Worm (Caenorhabditis elegans) whole organism, L1 larva: ENCODE data around the gene F23F12.13.

ENCODE experiments used
- ces-1 ChIP-seq: fragments of 150-350 bp; optimal IDR thresholded peaks from 2 replicates; lab custom pipeline; 2014; ENCODE audit warnings: missing biosample characterization, missing genetic modification reagents, missing genetic modification characterization
- egl-13 ChIP-seq: sonication (generic microtip); optimal IDR thresholded peaks from 2 replicates; lab custom pipeline; 2016; ENCODE audit warnings: missing genotype, missing genetic modification reagents, missing genetic modification characterization, missing compliant biosample characterization
- elt-3 ChIP-seq, 6 experiments: fragments of 150-350 bp in 1 of 6; sonication (generic microtip); optimal IDR thresholded peaks; 2 replicates each; lab custom pipeline; 2017 to 2018; ENCODE audit warnings: missing biosample characterization in 6 of 6, missing genetic modification characterization in 6 of 6, inconsistent platforms in 1 of 6
- lin-35 ChIP-seq, 2 experiments: fragments of 150-350 bp; optimal IDR thresholded peaks; 2 replicates each; lab custom pipeline; 2014; ENCODE audit warnings: missing biosample characterization in 2 of 2, missing genetic modification characterization in 2 of 2, missing genetic modification reagents in 2 of 2
- lin-39 ChIP-seq: fragments of 150-350 bp; optimal IDR thresholded peaks from 2 replicates; lab custom pipeline; 2014; ENCODE audit warnings: missing biosample characterization, missing genetic modification reagents, missing genetic modification characterization
- mdl-1 ChIP-seq, 2 experiments: fragments of 150-350 bp; optimal IDR thresholded peaks; 2 replicates each; lab custom pipeline; 2014 to 2017; ENCODE audit warnings: missing biosample characterization in 2 of 2, missing genetic modification characterization in 2 of 2, inconsistent platforms in 1 of 2
- nhr-237 ChIP-seq: fragments of 150-350 bp; optimal IDR thresholded peaks from 2 replicates; lab custom pipeline; 2014; ENCODE audit warnings: missing biosample characterization, missing genetic modification characterization
- nhr-28 ChIP-seq: fragments of 150-350 bp; optimal IDR thresholded peaks from 2 replicates; lab custom pipeline; 2014; ENCODE audit warnings: missing biosample characterization, missing genetic modification characterization
- nhr-47 ChIP-seq: sonication (generic microtip); optimal IDR thresholded peaks from 2 replicates; lab custom pipeline; 2016; ENCODE audit warnings: mild to moderate bottlenecking, missing genetic modification characterization, moderate library complexity, missing compliant biosample characterization
- snu-23 ChIP-seq: sonication (generic microtip); optimal IDR thresholded peaks from 2 replicates; lab custom pipeline; 2016; ENCODE audit warnings: missing genetic modification characterization, missing compliant biosample characterization
- sox-4 ChIP-seq: sonication (generic microtip); optimal IDR thresholded peaks from 2 replicates; lab custom pipeline; 2016; ENCODE audit warnings: missing genetic modification characterization, missing compliant biosample characterization
- unc-62 ChIP-seq: fragments of 150-350 bp; optimal IDR thresholded peaks from 2 replicates; lab custom pipeline; 2014; ENCODE audit warnings: missing biosample characterization, missing genetic modification reagents, missing genetic modification characterization
- zag-1 ChIP-seq: fragments of 150-350 bp; optimal IDR thresholded peaks from 2 replicates; lab custom pipeline; 2014; ENCODE audit warnings: missing biosample characterization, missing genetic modification characterization
- ztf-11 ChIP-seq, 2 experiments: sonication (generic microtip); optimal IDR thresholded peaks; 2 replicates each; lab custom pipeline; 2016 to 2017; ENCODE audit warnings: missing genetic modification characterization in 2 of 2, missing biosample characterization in 1 of 2, missing compliant biosample characterization in 1 of 2

DNA sequence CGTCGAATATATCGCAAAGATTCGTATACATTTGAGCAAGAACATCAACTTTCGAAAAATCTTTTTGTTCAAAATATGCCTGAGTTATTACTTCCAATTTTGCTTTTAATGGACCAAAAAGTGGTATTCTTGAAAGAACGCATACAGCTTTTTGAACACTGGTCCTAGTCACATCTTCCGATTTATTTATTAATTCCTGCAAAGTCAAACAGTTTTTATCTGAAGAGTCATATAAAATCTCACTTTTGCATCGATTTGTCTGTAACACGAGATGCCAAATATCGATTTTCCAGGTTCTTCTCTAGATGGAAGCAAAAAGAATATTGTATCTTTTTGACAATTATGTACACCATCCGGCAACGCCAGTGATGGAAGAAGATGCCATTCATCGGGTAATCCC, 45.6 kb upstream of the F23F12.13 start:
- TF ChIP-seq snu-23 (GFP tag; lab: Kevin White, UChicago) (no peak), ztf-11 (tag; optimal IDR thresholded peaks at IDR 0.05; lab: Kevin White, UChicago) (no peak), nhr-237 (tag; lab: Kevin White, UChicago) (no peak), nhr-47 (no peak), lin-39 (no peak), elt-3 (tag; optimal IDR thresholded peaks at IDR 0.05; lab: Kevin White, UChicago) (no peak), unc-62 (GFP tag; lab: Kevin White, UChicago) (no peak), ces-1 (GFP tag; lab: Kevin White, UChicago) (no peak), egl-13 (no peak), mdl-1 (tag; optimal IDR thresholded peaks at IDR 0.05; lab: Kevin White, UChicago) (no peak), nhr-28 (tag; lab: Kevin White, UChicago) (no peak), zag-1 (tag; lab: Kevin White, UChicago) (no peak), sox-4 (no peak), lin-35 (GFP tag; optimal IDR thresholded peaks at IDR 0.05; lab: Kevin White, UChicago) (no peak)
